Fruit fly (Drosophila melanogaster): ENCODE data around the gene Ance-2.

Ance-2 gene

dm6 chr2L:13905072-13905847 lies 3.9 kb upstream of the Ance-2 start, which contains the start of gene Ance:
Ance (plus strand) TSS chr2L:13905645.
- TF ChIP-seq psq (GFP tag; optimal IDR thresholded peaks at IDR 0.05) (peak; percentile 37), N (GFP tag; optimal IDR thresholded peaks at IDR 0.05) (no peak), rgr (GFP tag; optimal IDR thresholded peaks at IDR 0.05) (peak; percentile 55), Hr78 (GFP tag; optimal IDR thresholded peaks at IDR 0.05) (no peak), usp (GFP tag; optimal IDR thresholded peaks at IDR 0.05) (no peak), fru (GFP tag; optimal IDR thresholded peaks at IDR 0.05) (peak; percentile 76), Rel (GFP tag; optimal IDR thresholded peaks at IDR 0.05) (no peak), Rel (tag; optimal IDR thresholded peaks at IDR 0.05) (peak; percentile 12), brk (GFP tag; optimal IDR thresholded peaks at IDR 0.05) (no peak), OdsH (GFP tag; optimal IDR thresholded peaks at IDR 0.05) (peak; percentile 39), CrebA (GFP tag; optimal IDR thresholded peaks at IDR 0.05; ENCODE audit: borderline replicate concordance) (no peak), Dfd (GFP tag; optimal IDR thresholded peaks at IDR 0.05) (no peak), HLH106 (tag; optimal IDR thresholded peaks at IDR 0.05) (peak; percentile 71), lola (GFP tag; optimal IDR thresholded peaks at IDR 0.05) (no peak), Hr83 (GFP tag; optimal IDR thresholded peaks at IDR 0.05; ENCODE audit: poor library complexity, severe bottlenecking) (peak; percentile 53), jim (GFP tag; optimal IDR thresholded peaks at IDR 0.05) (no peak), sv (GFP tag; optimal IDR thresholded peaks at IDR 0.05) (peak; percentile 20), woc (GFP tag; optimal IDR thresholded peaks at IDR 0.05) (peak; percentile 17), dl (GFP tag; optimal IDR thresholded peaks at IDR 0.05; ENCODE audit: insufficient read depth in 1 of 2, partially characterized antibody in 2 of 2) (no peak), GATAd (GFP tag; optimal IDR thresholded peaks at IDR 0.05) (no peak), CG9705 (GFP tag; optimal IDR thresholded peaks at IDR 0.05) (peak; percentile 8), br (GFP tag; optimal IDR thresholded peaks at IDR 0.05) (peak; percentile 55), sage (GFP tag; optimal IDR thresholded peaks at IDR 0.05) (no peak), foxo (GFP tag; optimal IDR thresholded peaks at IDR 0.05) (peak in 1 of 2 experiments; percentile 68), Jra (GFP tag; optimal IDR thresholded peaks at IDR 0.05) (no peak), dsf (GFP tag; optimal IDR thresholded peaks at IDR 0.05; ENCODE audit: borderline replicate concordance) (no peak), Abd-B (GFP tag; optimal IDR thresholded peaks at IDR 0.05) (no peak), tai (GFP tag; optimal IDR thresholded peaks at IDR 0.05) (no peak), ey (GFP tag; optimal IDR thresholded peaks at IDR 0.05) (peak; percentile 17), Sp1 (GFP tag; optimal IDR thresholded peaks at IDR 0.05) (no peak), dmrt93B (GFP tag; optimal IDR thresholded peaks at IDR 0.05) (no peak), pan (optimal IDR thresholded peaks at IDR 0.05) (no peak), Vsx2 (GFP tag; optimal IDR thresholded peaks at IDR 0.05; ENCODE audit: partially characterized antibody) (peak; percentile 27), Dif (GFP tag; optimal IDR thresholded peaks at IDR 0.05; ENCODE audit: partially characterized antibody) (peak; percentile 25), Myc (optimal IDR thresholded peaks at IDR 0.05) (no peak), Hnf4 (GFP tag; optimal IDR thresholded peaks at IDR 0.05) (peak; percentile 22), CG32264 (GFP tag; optimal IDR thresholded peaks at IDR 0.05) (no peak), h (GFP tag; optimal IDR thresholded peaks at IDR 0.05) (peak; percentile 57), Mio (GFP tag; optimal IDR thresholded peaks at IDR 0.05) (no peak)

dm6 chr2L:13905848-13906585 lies 3.1 kb upstream of the Ance-2 start:
- TF ChIP-seq Rel (GFP tag; optimal IDR thresholded peaks at IDR 0.05) (no peak), Rel (tag; optimal IDR thresholded peaks at IDR 0.05) (no peak), br (GFP tag; optimal IDR thresholded peaks at IDR 0.05) (no peak), dmrt93B (GFP tag; optimal IDR thresholded peaks at IDR 0.05) (no peak), dl (GFP tag; optimal IDR thresholded peaks at IDR 0.05; ENCODE audit: insufficient read depth in 1 of 2, partially characterized antibody in 2 of 2) (no peak), psq (GFP tag; optimal IDR thresholded peaks at IDR 0.05) (no peak), Sp1 (GFP tag; optimal IDR thresholded peaks at IDR 0.05) (no peak), Mio (GFP tag; optimal IDR thresholded peaks at IDR 0.05) (no peak), N (GFP tag; optimal IDR thresholded peaks at IDR 0.05) (no peak)
